Fruit fly (Drosophila melanogaster) whole organism, embryonic: ENCODE measurements around the gene CG32354.

Experiments used
- Abd-B ChIP-seq: fragments of 200-800 bp; sonication (Bioruptor generic); optimal IDR thresholded peaks from 2 replicates; lab custom pipeline; 2018; ENCODE audit warnings: missing biosample characterization, mild to moderate bottlenecking, missing genetic modification characterization, moderate library complexity
- Adf1 ChIP-seq: fragments of 200-800 bp; sonication (Bioruptor generic); IDR thresholded peaks from 2 replicates; pipeline ENCODE4 v1.3.6; 2022; ENCODE audit warnings: missing biosample characterization, missing genetic modification characterization
- B-H2 ChIP-seq: fragments of 200-800 bp; sonication (Bioruptor generic); optimal IDR thresholded peaks from 2 replicates; lab custom pipeline; 2018; ENCODE audit warnings: missing biosample characterization, mild to moderate bottlenecking, missing genetic modification characterization
- BEAF-32 ChIP-seq: fragments of 200-800 bp; sonication (Bioruptor generic); optimal IDR thresholded peaks from 3 replicates; lab custom pipeline; 2017; ENCODE audit warnings: missing biosample characterization, missing genetic modification characterization, mild to moderate bottlenecking, moderate library complexity, missing genetic modification reagents
- Blimp-1 ChIP-seq: fragments of 200-800 bp; sonication (Bioruptor generic); optimal IDR thresholded peaks from 3 replicates; lab custom pipeline; 2018; ENCODE audit warnings: missing biosample characterization, missing genetic modification characterization, mild to moderate bottlenecking, moderate library complexity, missing genetic modification reagents
- CG11093 ChIP-seq: fragments of 200-800 bp; sonication (Bioruptor generic); IDR thresholded peaks from 3 replicates; pipeline ENCODE4 v1.3.6; 2022; ENCODE audit warnings: missing biosample characterization, missing genetic modification characterization
- CG11398 ChIP-seq: fragments of 200-800 bp; sonication (Bioruptor generic); optimal IDR thresholded peaks from 2 replicates; lab custom pipeline; 2016; ENCODE audit warnings: missing biosample characterization, missing genetic modification characterization
- CG11456 ChIP-seq: fragments of 200-800 bp; sonication (Bioruptor generic); IDR thresholded peaks from 3 replicates; pipeline ENCODE4 v1.3.6; 2022; ENCODE audit warnings: missing biosample characterization, missing genetic modification characterization
- CG12659 ChIP-seq: fragments of 200-800 bp; sonication (Bioruptor generic); optimal IDR thresholded peaks from 3 replicates; lab custom pipeline; 2017; ENCODE audit warnings: mild to moderate bottlenecking, missing biosample characterization, missing genetic modification reagents, missing genetic modification characterization
- CG12942 ChIP-seq: fragments of 200-800 bp; sonication (Bioruptor generic); optimal IDR thresholded peaks from 3 replicates; lab custom pipeline; 2016; ENCODE audit warnings: missing biosample characterization, missing genetic modification characterization
- CG13624 ChIP-seq: fragments of 200-800 bp; sonication (Bioruptor generic); optimal IDR thresholded peaks from 2 replicates; lab custom pipeline; 2016; ENCODE audit warnings: missing biosample characterization, missing genetic modification characterization
- CG14667 ChIP-seq: fragments of 200-800 bp; sonication (Bioruptor generic); IDR thresholded peaks from 2 replicates; pipeline ENCODE4 v1.3.6; 2022; ENCODE audit warnings: missing biosample characterization, missing genetic modification characterization
- CG17361 ChIP-seq: fragments of 200-800 bp; sonication (Bioruptor generic); IDR thresholded peaks from 3 replicates; pipeline ENCODE4 v1.3.6; 2022; ENCODE audit warnings: missing biosample characterization, missing genetic modification characterization
- CG18599 ChIP-seq: fragments of 200-800 bp; sonication (Bioruptor generic); optimal IDR thresholded peaks from 3 replicates; lab custom pipeline; 2017; ENCODE audit warnings: missing biosample characterization, missing genetic modification characterization, mild to moderate bottlenecking, moderate library complexity, missing genetic modification reagents
- CG2712 ChIP-seq: fragments of 200-800 bp; optimal IDR thresholded peaks from 3 replicates; lab custom pipeline; 2019; ENCODE audit warnings: missing biosample characterization, mild to moderate bottlenecking, missing genetic modification characterization, moderate library complexity
- CG31365 ChIP-seq: fragments of 200-800 bp; sonication (Bioruptor generic); optimal IDR thresholded peaks from 2 replicates; lab custom pipeline; 2018; ENCODE audit warnings: missing biosample characterization, mild to moderate bottlenecking, missing genetic modification characterization
- CG33213 ChIP-seq: fragments of 200-800 bp; sonication (Bioruptor generic); optimal IDR thresholded peaks from 3 replicates; lab custom pipeline; 2016; ENCODE audit warnings: missing biosample characterization, missing genetic modification characterization
- CG3726 ChIP-seq: fragments of 200-800 bp; sonication (Bioruptor generic); IDR thresholded peaks from 3 replicates; pipeline ENCODE4, ENCODE4 v1.3.6; 2022; ENCODE audit warnings: missing biosample characterization, missing genetic modification characterization
- CG4730 ChIP-seq: fragments of 200-800 bp; sonication (Bioruptor generic); IDR thresholded peaks from 2 replicates; pipeline ENCODE4 v1.3.6; 2022; ENCODE audit warnings: missing biosample characterization, missing genetic modification characterization
- CG4854 ChIP-seq: fragments of 200-800 bp; sonication (Bioruptor generic); optimal IDR thresholded peaks from 2 replicates; lab custom pipeline; 2016; ENCODE audit warnings: missing biosample characterization, missing genetic modification characterization, inconsistent platforms
- CG7357 ChIP-seq: fragments of 200-800 bp; sonication (Bioruptor generic); IDR thresholded peaks from 3 replicates; pipeline ENCODE4 v1.3.6; 2022; ENCODE audit warnings: missing biosample characterization, missing genetic modification characterization
- CG7372 ChIP-seq: fragments of 200-800 bp; sonication (Bioruptor generic); IDR thresholded peaks from 2 replicates; pipeline ENCODE4 v1.3.6; 2022; ENCODE audit warnings: missing biosample characterization, missing genetic modification characterization
- CG7839 ChIP-seq: fragments of 200-800 bp; sonication (Bioruptor generic); optimal IDR thresholded peaks from 3 replicates; lab custom pipeline; 2018; ENCODE audit warnings: missing biosample characterization, mild to moderate bottlenecking, missing genetic modification characterization, moderate library complexity
- CG7928 ChIP-seq: fragments of 200-800 bp; sonication (Bioruptor generic); optimal IDR thresholded peaks from 2 replicates; lab custom pipeline; 2017; ENCODE audit warnings: missing biosample characterization, mild to moderate bottlenecking, missing genetic modification characterization
- CG8924 ChIP-seq: fragments of 200-800 bp; optimal IDR thresholded peaks from 3 replicates; lab custom pipeline; 2019; ENCODE audit warnings: missing biosample characterization, mild to moderate bottlenecking, missing genetic modification characterization, moderate library complexity
- D19A ChIP-seq: fragments of 200-800 bp; optimal IDR thresholded peaks from 3 replicates; lab custom pipeline; 2019; ENCODE audit warnings: missing biosample characterization, mild to moderate bottlenecking, missing genetic modification characterization, moderate library complexity
- Dad ChIP-seq: fragments of 200-800 bp; sonication (Bioruptor generic); optimal IDR thresholded peaks from 3 replicates; lab custom pipeline; 2016; ENCODE audit warnings: missing biosample characterization, missing genetic modification characterization
- Drgx ChIP-seq: fragments of 200-800 bp; sonication (Bioruptor generic); IDR thresholded peaks from 2 replicates; pipeline ENCODE4 v1.3.6; 2022; ENCODE audit warnings: missing biosample characterization, missing genetic modification characterization
- Lpt ChIP-seq: fragments of >200 bp; optimal IDR thresholded peaks from 2 replicates; lab custom pipeline; 2018; ENCODE audit warnings: missing biosample characterization, missing genetic modification characterization
- NK7.1 ChIP-seq: fragments of 200-800 bp; sonication (Bioruptor generic); optimal IDR thresholded peaks from 3 replicates; lab custom pipeline; 2016; ENCODE audit warnings: missing biosample characterization, missing genetic modification characterization
- Sin3A ChIP-seq: fragments of >200 bp; optimal IDR thresholded peaks from 2 replicates; lab custom pipeline; 2018
- TFAM ChIP-seq: fragments of 200-800 bp; sonication (Bioruptor generic); optimal IDR thresholded peaks from 2 replicates; lab custom pipeline; 2017; ENCODE audit warnings: missing biosample characterization, missing genetic modification characterization, inconsistent platforms
- Xrp1 ChIP-seq: fragments of 200-800 bp; sonication (Bioruptor generic); IDR thresholded peaks from 2 replicates; pipeline ENCODE4 v1.3.6; 2022; ENCODE audit warnings: missing biosample characterization, missing genetic modification characterization
- abd-A ChIP-seq: fragments of 200-800 bp; sonication (Bioruptor generic); optimal IDR thresholded peaks from 3 replicates; lab custom pipeline; 2019; ENCODE audit warnings: missing biosample characterization, mild to moderate bottlenecking, missing genetic modification characterization, moderate library complexity
- ash1 ChIP-seq: fragments of 200-800 bp; sonication (Bioruptor generic); optimal IDR thresholded peaks from 2 replicates; lab custom pipeline; 2018; ENCODE audit warnings: missing biosample characterization, mild to moderate bottlenecking, missing genetic modification characterization
- ci ChIP-seq: fragments of 200-800 bp; sonication (Bioruptor generic); IDR thresholded peaks from 3 replicates; pipeline ENCODE4 v1.3.6; 2022; ENCODE audit warnings: missing biosample characterization, missing genetic modification characterization
- da ChIP-seq: fragments of 200-800 bp; sonication (Bioruptor generic); optimal IDR thresholded peaks from 2 replicates; lab custom pipeline; 2016; ENCODE audit warnings: missing biosample characterization, missing genetic modification characterization
- dysf ChIP-seq: fragments of 200-800 bp; sonication (Bioruptor generic); IDR thresholded peaks from 3 replicates; pipeline ENCODE4 v1.3.6; 2022; ENCODE audit warnings: missing biosample characterization, missing genetic modification characterization
- emc ChIP-seq: fragments of 200-800 bp; sonication (Bioruptor generic); optimal IDR thresholded peaks from 2 replicates; lab custom pipeline; 2016; ENCODE audit warnings: missing biosample characterization, missing genetic modification characterization
- ewg ChIP-seq: fragments of 200-800 bp; sonication (Bioruptor generic); optimal IDR thresholded peaks from 3 replicates; lab custom pipeline; 2017; ENCODE audit warnings: mild to moderate bottlenecking, missing biosample characterization, missing genetic modification reagents, missing genetic modification characterization
- gt ChIP-seq: fragments of 200-800 bp; sonication (Bioruptor generic); IDR thresholded peaks from 2 replicates; pipeline ENCODE4 v1.3.6; 2022; ENCODE audit warnings: missing biosample characterization, missing genetic modification characterization
- insv ChIP-seq, 2 experiments: fragments of 200-800 bp; sonication (Bioruptor generic); optimal IDR thresholded peaks; 3 replicates each; lab custom pipeline; 2016 to 2018; ENCODE audit warnings: missing biosample characterization in 2 of 2, missing genetic modification characterization in 2 of 2
- lab ChIP-seq: fragments of 200-800 bp; sonication (Bioruptor generic); optimal IDR thresholded peaks from 3 replicates; lab custom pipeline; 2017; ENCODE audit warnings: missing biosample characterization, missing genetic modification characterization, mild to moderate bottlenecking, moderate library complexity, missing genetic modification reagents
- lola ChIP-seq, 3 experiments: fragments of >200 bp in 2 of 3; fragments of 200-800 bp in 1 of 3; sonication (Bioruptor generic) in 1 of 3; optimal IDR thresholded peaks; 2 replicates each; lab custom pipeline; 2017 to 2019; ENCODE audit warnings: missing biosample characterization in 3 of 3, missing genetic modification characterization in 3 of 3, mild to moderate bottlenecking in 1 of 3, moderate library complexity in 1 of 3
- nau ChIP-seq: fragments of 200-800 bp; sonication (Bioruptor generic); optimal IDR thresholded peaks from 3 replicates; lab custom pipeline; 2017; ENCODE audit warnings: missing biosample characterization, mild to moderate bottlenecking, missing genetic modification characterization, missing genetic modification reagents
- oc ChIP-seq: fragments of 200-800 bp; sonication (Bioruptor generic); optimal IDR thresholded peaks from 2 replicates; lab custom pipeline; 2018; ENCODE audit warnings: missing biosample characterization, mild to moderate bottlenecking, missing genetic modification characterization, moderate library complexity
- sens-2 ChIP-seq: fragments of 200-800 bp; sonication (Bioruptor generic); IDR thresholded peaks from 2 replicates; pipeline ENCODE4 v1.3.6; 2022; ENCODE audit warnings: missing biosample characterization, missing genetic modification characterization
- sima ChIP-seq: fragments of 200-800 bp; sonication (Bioruptor generic); optimal IDR thresholded peaks from 2 replicates; lab custom pipeline; 2016; ENCODE audit warnings: missing biosample characterization, missing genetic modification characterization
- sna ChIP-seq: fragments of 200-800 bp; sonication (Bioruptor generic); IDR thresholded peaks from 2 replicates; pipeline ENCODE4 v1.3.6; 2022; ENCODE audit warnings: missing biosample characterization, missing genetic modification characterization; ENCODE audit not compliant: partially characterized antibody
- ssp ChIP-seq: fragments of 200-800 bp; sonication (Bioruptor generic); IDR thresholded peaks from 2 replicates; pipeline ENCODE4 v1.3.6; 2022; ENCODE audit warnings: missing biosample characterization, missing genetic modification characterization
- wdn ChIP-seq: fragments of 200-800 bp; sonication (Bioruptor generic); IDR thresholded peaks from 2 replicates; pipeline ENCODE4 v1.3.6; 2022; ENCODE audit warnings: missing biosample characterization, missing genetic modification characterization

The CG32354 gene

dm6 chr3L:8424831-8425336, 2.9 kb upstream of the CG32354 start, which contains the start of gene Cbl (continued):
- TF ChIP-seq BEAF-32 (peak; percentile 49), CG12942 (no peak), Abd-B (no peak), insv (GFP tag; optimal IDR thresholded peaks at IDR 0.05; lab: Kevin White, UChicago) (peak in 1 of 2 experiments; percentile 23), ewg (GFP tag; lab: Kevin White, UChicago) (no peak), oc (tag; lab: Kevin White, UChicago) (no peak), CG8924 (tag; lab: Kevin White, UChicago) (no peak), gt (GFP tag; lab: Robert Waterston, UW) (peak; percentile 41; the same call in 1 of the 2 replicates), Adf1 (peak; percentile 99), Sin3A (lab: Kevin White, UChicago) (peak; percentile 79), CG33213 (GFP tag; lab: Kevin White, UChicago) (peak; percentile 68), CG17361 (GFP tag; lab: Robert Waterston, UW) (no peak), CG7928 (GFP tag; lab: Kevin White, UChicago) (peak; percentile 44), CG4854 (GFP tag; lab: Kevin White, UChicago) (peak; percentile 12), CG31365 (peak; percentile 12), lab (no peak), CG7839 (tag; lab: Kevin White, UChicago) (no peak), Drgx (GFP tag; lab: Robert Waterston, UW) (no peak), CG18599 (GFP tag; lab: Kevin White, UChicago) (no peak), sima (GFP tag; lab: Kevin White, UChicago) (no peak), CG11456 (no peak), ci (GFP tag; lab: Robert Waterston, UW) (peak; percentile 71; the same call in 2 of the 3 replicates), emc (no peak), CG7357 (GFP tag; lab: Robert Waterston, UW) (no peak), ash1 (GFP tag; lab: Kevin White, UChicago) (no peak), wdn (GFP tag; lab: Robert Waterston, UW) (no peak), lola (GFP tag; optimal IDR thresholded peaks at IDR 0.05; lab: Kevin White, UChicago) (no peak), Xrp1 (GFP tag; lab: Robert Waterston, UW) (0 out of 2 replicates have a peak, but pooled peaks have one; percentile 10), CG12659 (GFP tag; lab: Kevin White, UChicago) (peak; percentile 83), CG3726 (no peak), B-H2 (GFP tag; lab: Kevin White, UChicago) (no peak), CG11093 (no peak), TFAM (no peak), sens-2 (GFP tag; lab: Robert Waterston, UW) (no peak), CG13624 (GFP tag; lab: Kevin White, UChicago) (no peak), CG7372 (GFP tag; lab: Robert Waterston, UW) (no peak), CG11398 (GFP tag; lab: Kevin White, UChicago) (no peak), ssp (GFP tag; lab: Robert Waterston, UW) (no peak), sna (GFP tag; lab: Robert Waterston, UW) (no peak; the same call in 1 of the 2 replicates), CG4730 (GFP tag; lab: Robert Waterston, UW) (no peak), Dad (GFP tag; lab: Kevin White, UChicago) (no peak), nau (GFP tag; lab: Kevin White, UChicago) (no peak), CG14667 (no peak), D19A (no peak), Lpt (GFP tag; lab: Kevin White, UChicago) (no peak), Blimp-1 (no peak), NK7.1 (no peak), da (no peak), CG2712 (peak; percentile 52), dysf (no peak), abd-A (tag; lab: Kevin White, UChicago) (no peak)
